Fruit fly (Drosophila melanogaster): Measurements from ENCODE around the gene Ir75d.

- TF ChIP-seq CG4496 (GFP tag; IDR thresholded peaks at IDR 0.05) (no peak), CG13204 (GFP tag; optimal IDR thresholded peaks at IDR 0.05) (no peak), CG34367 (tag; optimal IDR thresholded peaks at IDR 0.05) (no peak), CG32121 (GFP tag; IDR thresholded peaks at IDR 0.05) (no peak), EcR (GFP tag; optimal IDR thresholded peaks at IDR 0.05) (no peak), CG8159 (tag; optimal IDR thresholded peaks at IDR 0.05) (no peak), CG15710 (tag; optimal IDR thresholded peaks at IDR 0.05) (no peak), D1 (tag; optimal IDR thresholded peaks at IDR 0.05) (no peak), CG9948 (tag; optimal IDR thresholded peaks at IDR 0.05) (no peak), fd96Ca (GFP tag; IDR thresholded peaks at IDR 0.05) (no peak), rn (GFP tag; IDR thresholded peaks at IDR 0.05) (no peak)
Measured at dm6 chr3L:18881613-18882012, 29.4 kb downstream of the Ir75d start.
